Worm (Caenorhabditis elegans) whole organism, L3 larva: ENCODE results near the gene C36B7.2.

Source experiments
- R02D3.7 ChIP-seq: fragments of 150-350 bp; optimal IDR thresholded peaks from 2 replicates; lab custom pipeline; 2014; ENCODE audit warnings: missing biosample characterization, missing genetic modification characterization
- aly-2 ChIP-seq: fragments of 150-350 bp; optimal IDR thresholded peaks from 2 replicates; lab custom pipeline; 2014; ENCODE audit warnings: missing biosample characterization, missing genetic modification characterization
- ama-1 ChIP-seq: fragments of 150-350 bp; optimal IDR thresholded peaks from 2 replicates; lab custom pipeline; 2018
- ceh-16 ChIP-seq: sonication (generic microtip); optimal IDR thresholded peaks from 2 replicates; lab custom pipeline; 2017; ENCODE audit warnings: missing biosample characterization, missing genetic modification characterization
- ceh-28 ChIP-seq: fragments of 150-350 bp; optimal IDR thresholded peaks from 2 replicates; lab custom pipeline; 2014; ENCODE audit warnings: missing biosample characterization, missing genetic modification reagents, missing genetic modification characterization
- ceh-82 ChIP-seq: fragments of 150-350 bp; optimal IDR thresholded peaks from 2 replicates; lab custom pipeline; 2014; ENCODE audit warnings: missing biosample characterization, missing genetic modification characterization
- ceh-9 ChIP-seq: sonication (generic microtip); optimal IDR thresholded peaks from 2 replicates; lab custom pipeline; 2018; ENCODE audit warnings: missing biosample characterization, missing genetic modification characterization
- daf-12 ChIP-seq: fragments of 150-350 bp; optimal IDR thresholded peaks from 2 replicates; lab custom pipeline; 2014; ENCODE audit warnings: missing biosample characterization, missing genetic modification reagents, missing genetic modification characterization
- egl-27 ChIP-seq: sonication (generic microtip); optimal IDR thresholded peaks from 4 replicates; lab custom pipeline; 2017; ENCODE audit warnings: missing biosample characterization, missing genetic modification reagents, missing genetic modification characterization
- egl-5 ChIP-seq: fragments of 150-350 bp; optimal IDR thresholded peaks from 2 replicates; lab custom pipeline; 2017; ENCODE audit warnings: missing biosample characterization, missing genetic modification reagents, missing genetic modification characterization, inconsistent platforms
- elt-1 ChIP-seq: fragments of 150-350 bp; optimal IDR thresholded peaks from 2 replicates; lab custom pipeline; 2014; ENCODE audit warnings: missing biosample characterization, missing genetic modification characterization
- elt-2 ChIP-seq: sonication (generic microtip); optimal IDR thresholded peaks from 2 replicates; lab custom pipeline; 2016; ENCODE audit warnings: missing genetic modification reagents, mild to moderate bottlenecking, missing genetic modification characterization, missing compliant biosample characterization
- elt-3 ChIP-seq, 3 experiments: fragments of 150-350 bp in 1 of 3; sonication (generic microtip) in 2 of 3; optimal IDR thresholded peaks; 2 replicates in 2 of 3; 4 replicates in 1 of 3; lab custom pipeline; 2014 to 2017; ENCODE audit warnings: missing biosample characterization in 3 of 3, missing genetic modification characterization in 3 of 3
- eor-1 ChIP-seq, 2 experiments: fragments of 150-350 bp; optimal IDR thresholded peaks; 2 replicates each; lab custom pipeline; 2014 to 2018; ENCODE audit warnings: missing biosample characterization in 2 of 2, missing genetic modification characterization in 2 of 2
- fkh-10 ChIP-seq: sonication (generic microtip); optimal IDR thresholded peaks from 2 replicates; lab custom pipeline; 2017; ENCODE audit warnings: missing biosample characterization, missing genetic modification reagents, missing genetic modification characterization
- fkh-2 ChIP-seq: fragments of 150-350 bp; optimal IDR thresholded peaks from 2 replicates; lab custom pipeline; 2014; ENCODE audit warnings: missing biosample characterization, missing genetic modification reagents, missing genetic modification characterization
- fos-1 ChIP-seq: fragments of 150-350 bp; optimal IDR thresholded peaks from 2 replicates; lab custom pipeline; 2014; ENCODE audit warnings: missing biosample characterization, missing genetic modification characterization
- hmg-11 ChIP-seq: sonication (generic microtip); optimal IDR thresholded peaks from 2 replicates; lab custom pipeline; 2016; ENCODE audit warnings: missing genetic modification characterization, missing compliant biosample characterization
- lin-15B ChIP-seq: fragments of 150-350 bp; optimal IDR thresholded peaks from 2 replicates; lab custom pipeline; 2014; ENCODE audit warnings: missing biosample characterization, missing genetic modification characterization
- lin-39 ChIP-seq: fragments of 150-350 bp; optimal IDR thresholded peaks from 2 replicates; lab custom pipeline; 2018; ENCODE audit warnings: missing biosample characterization, missing genetic modification reagents, missing genetic modification characterization
- lsy-12 ChIP-seq: sonication (generic microtip); optimal IDR thresholded peaks from 2 replicates; lab custom pipeline; 2016; ENCODE audit warnings: mild to moderate bottlenecking, missing genetic modification characterization, missing compliant biosample characterization
- mml-1 ChIP-seq: fragments of 150-350 bp; sonication (generic microtip); optimal IDR thresholded peaks from 3 replicates; lab custom pipeline; 2014; ENCODE audit warnings: missing biosample characterization, missing genetic modification characterization
- nfya-1 ChIP-seq: sonication (generic microtip); optimal IDR thresholded peaks from 2 replicates; lab custom pipeline; 2017; ENCODE audit warnings: missing genetic modification characterization, mild to moderate bottlenecking, missing compliant biosample characterization, antibody characterized with exemption, moderate library complexity; ENCODE audit not compliant: insufficient read depth
- nhr-11 ChIP-seq: fragments of 150-350 bp; optimal IDR thresholded peaks from 2 replicates; lab custom pipeline; 2014; ENCODE audit warnings: missing biosample characterization, missing genetic modification characterization
- nhr-12 ChIP-seq: fragments of 150-350 bp; optimal IDR thresholded peaks from 2 replicates; lab custom pipeline; 2014; ENCODE audit warnings: missing biosample characterization, missing genetic modification characterization
- nhr-23 ChIP-seq: fragments of 150-350 bp; optimal IDR thresholded peaks from 2 replicates; lab custom pipeline; 2014; ENCODE audit warnings: missing biosample characterization, missing genetic modification reagents, missing genetic modification characterization
- nhr-237 ChIP-seq: fragments of 150-350 bp; optimal IDR thresholded peaks from 2 replicates; lab custom pipeline; 2014; ENCODE audit warnings: missing biosample characterization, missing genetic modification characterization
- nhr-25 ChIP-seq: sonication (generic microtip); optimal IDR thresholded peaks from 2 replicates; lab custom pipeline; 2017; ENCODE audit warnings: missing biosample characterization, missing genetic modification characterization
- nhr-28 ChIP-seq: fragments of 150-350 bp; optimal IDR thresholded peaks from 2 replicates; lab custom pipeline; 2014; ENCODE audit warnings: missing biosample characterization, missing genetic modification characterization
- nhr-67 ChIP-seq: fragments of 150-350 bp; optimal IDR thresholded peaks from 2 replicates; lab custom pipeline; 2014; ENCODE audit warnings: missing biosample characterization, missing genetic modification characterization
- nhr-76 ChIP-seq: fragments of 150-350 bp; sonication (generic microtip); optimal IDR thresholded peaks from 5 replicates; lab custom pipeline; 2014; ENCODE audit warnings: missing biosample characterization, missing genetic modification characterization
- nhr-77 ChIP-seq: fragments of 150-350 bp; optimal IDR thresholded peaks from 2 replicates; lab custom pipeline; 2014; ENCODE audit warnings: missing biosample characterization, missing genetic modification characterization
- pha-4 ChIP-seq: fragments of 150-350 bp; optimal IDR thresholded peaks from 2 replicates; lab custom pipeline; 2014; ENCODE audit warnings: missing biosample characterization, missing genetic modification reagents, missing genetic modification characterization
- pqm-1 ChIP-seq: fragments of 150-350 bp; optimal IDR thresholded peaks from 2 replicates; lab custom pipeline; 2017; ENCODE audit warnings: missing biosample characterization, missing genetic modification characterization, inconsistent platforms
- sea-2 ChIP-seq: fragments of 150-350 bp; sonication (generic microtip); optimal IDR thresholded peaks from 4 replicates; lab custom pipeline; 2014; ENCODE audit warnings: missing biosample characterization, missing genetic modification reagents, missing genetic modification characterization
- skn-1 ChIP-seq: fragments of 150-350 bp; optimal IDR thresholded peaks from 2 replicates; lab custom pipeline; 2014; ENCODE audit warnings: missing biosample characterization, missing genetic modification characterization
- tbx-2 ChIP-seq: sonication (generic microtip); optimal IDR thresholded peaks from 2 replicates; lab custom pipeline; 2016; ENCODE audit warnings: mild to moderate bottlenecking, missing genetic modification characterization, missing compliant biosample characterization
- unc-62 ChIP-seq: fragments of 150-350 bp; sonication (generic microtip); optimal IDR thresholded peaks from 4 replicates; lab custom pipeline; 2014; ENCODE audit warnings: missing biosample characterization, missing genetic modification reagents, missing genetic modification characterization

The C36B7.2 gene

ce11 chrX:7106103-7106502, at the start of gene C36B7.2:
Gene C36B7.2, plus strand, starts transcription at chrX:7106403.
- TF ChIP-seq pqm-1 (tag; lab: Kevin White, UChicago) (no peak), ceh-82 (tag; lab: Kevin White, UChicago) (no peak), daf-12 (tag; lab: Kevin White, UChicago) (no peak), eor-1 (tag; optimal IDR thresholded peaks at IDR 0.05; lab: Kevin White, UChicago) (no peak)

ce11 chrX:7057357-7057756, 48.8 kb upstream of the C36B7.2 start, which contains the start of gene B0403.5:
Gene B0403.5, plus strand, starts transcription at chrX:7057724.
- TF ChIP-seq nfya-1 (tag; lab: Kevin White, UChicago) (no peak), pqm-1 (tag; lab: Kevin White, UChicago) (no peak), nhr-67 (no peak), nhr-25 (peak; percentile 23)
- TF ChIP-seq, all 47 proteins: peak for 1

- peak; percentile 74 for TF ChIP-seq elt-2
- peak; percentile 39 for TF ChIP-seq pqm-1 (tag; lab: Kevin White, UChicago)
- TF ChIP-seq lin-39 = no peak
Measured at ce11 chrX:7061265-7061664, 44.9 kb upstream of the C36B7.2 start.

ce11 chrX:7063236-7063635, 43.0 kb upstream of the C36B7.2 start, which contains the start of gene B0403.3:
Gene B0403.3, minus strand, starts transcription at chrX:7063336.
- TF ChIP-seq nhr-23 (no peak), egl-27 (no peak), ceh-16 (tag; lab: Kevin White, UChicago) (no peak), lin-15B (tag; lab: Kevin White, UChicago) (no peak), nfya-1 (tag; lab: Kevin White, UChicago) (no peak), tbx-2 (no peak), elt-1 (no peak), nhr-76 (tag; lab: Kevin White, UChicago) (no peak), elt-3 (tag; optimal IDR thresholded peaks at IDR 0.05; lab: Kevin White, UChicago) (no peak), nhr-237 (tag; lab: Kevin White, UChicago) (no peak), nhr-11 (no peak), lsy-12 (tag; lab: Kevin White, UChicago) (no peak), fos-1 (no peak), unc-62 (GFP tag; lab: Kevin White, UChicago) (no peak), nhr-12 (tag; lab: Kevin White, UChicago) (no peak), nhr-25 (no peak), mml-1 (no peak), elt-2 (no peak)

ce11 chrX:7066003-7066402, 40.2 kb upstream of the C36B7.2 start:
- TF ChIP-seq ceh-28 (tag; lab: Kevin White, UChicago) = peak; percentile 32
- no peak for TF ChIP-seq daf-12 (tag; lab: Kevin White, UChicago)
- TF ChIP-seq, all 47 proteins: peak for 1

ce11 chrX:7067250-7067958, 38.8 kb upstream of the C36B7.2 start:
- TF ChIP-seq nhr-23 = peak; percentile 13
- TF ChIP-seq ama-1 = peak; percentile 5
- peak; percentile 91 for TF ChIP-seq pha-4 (tag; lab: Kevin White, UChicago)
- TF ChIP-seq nhr-67 = no peak
- no peak for TF ChIP-seq fkh-10 (GFP tag; lab: Kevin White, UChicago)
- TF ChIP-seq ceh-28 (tag; lab: Kevin White, UChicago) = peak; percentile 4
- TF ChIP-seq egl-5 (tag; lab: Kevin White, UChicago) = no peak

ce11 chrX:7068400-7068799, 37.8 kb upstream of the C36B7.2 start, which contains the start of gene pdi-6:
Gene pdi-6, minus strand, starts transcription at chrX:7068563.
- TF ChIP-seq ama-1 (no peak), elt-1 (no peak), skn-1 (tag; lab: Kevin White, UChicago) (peak; percentile 52), nhr-76 (tag; lab: Kevin White, UChicago) (no peak), mml-1 (no peak), R02D3.7 (tag; lab: Kevin White, UChicago) (peak; percentile 77), elt-3 (tag; optimal IDR thresholded peaks at IDR 0.05; lab: Kevin White, UChicago) (peak in 1 of 3 experiments; percentile 71), ceh-28 (tag; lab: Kevin White, UChicago) (peak; percentile 85), nhr-77 (tag; lab: Kevin White, UChicago) (peak; percentile 76), nhr-23 (peak; percentile 95), hmg-11 (no peak), fkh-2 (tag; lab: Kevin White, UChicago) (no peak), unc-62 (GFP tag; lab: Kevin White, UChicago) (peak; percentile 25), aly-2 (tag; lab: Kevin White, UChicago) (no peak), ceh-82 (tag; lab: Kevin White, UChicago) (no peak), sea-2 (no peak), nhr-28 (tag; lab: Kevin White, UChicago) (no peak), ceh-9 (tag; lab: Kevin White, UChicago) (no peak), lin-15B (tag; lab: Kevin White, UChicago) (peak; percentile 97), egl-5 (tag; lab: Kevin White, UChicago) (peak; percentile 8), fkh-10 (GFP tag; lab: Kevin White, UChicago) (no peak), nfya-1 (tag; lab: Kevin White, UChicago) (peak; percentile 100), lsy-12 (tag; lab: Kevin White, UChicago) (peak; percentile 89), eor-1 (tag; optimal IDR thresholded peaks at IDR 0.05; lab: Kevin White, UChicago) (peak in 1 of 2 experiments; percentile 31), lin-39 (peak; percentile 96)
